Worm (Caenorhabditis elegans) whole organism, late embryonic: Measurements from ENCODE around the gene Y69H2.15.
A peak's percentile ranks its signal among the peaks of the same experiment; 100 is the strongest.

Experiments used
- C38D4.7 ChIP-seq: fragments of 200-800 bp; sonication (Bioruptor generic); optimal IDR thresholded peaks from 2 replicates; lab custom pipeline; 2018; ENCODE audit warnings: mild to moderate bottlenecking, missing genetic modification characterization, moderate library complexity, missing compliant biosample characterization
- F13H6.1 ChIP-seq: sonication (generic microtip); optimal IDR thresholded peaks from 2 replicates; lab custom pipeline; 2016; ENCODE audit warnings: missing genetic modification characterization, missing compliant biosample characterization
- T23F11.4 ChIP-seq: fragments of 200-800 bp; sonication (Bioruptor generic); optimal IDR thresholded peaks from 2 replicates; lab custom pipeline; 2018; ENCODE audit warnings: mild to moderate bottlenecking, missing genetic modification characterization, missing compliant biosample characterization
- Y22D7AL.16 ChIP-seq: sonication (generic microtip); optimal IDR thresholded peaks from 2 replicates; lab custom pipeline; 2016; ENCODE audit warnings: missing genetic modification characterization, missing compliant biosample characterization
- ceh-18 ChIP-seq: sonication (generic microtip); optimal IDR thresholded peaks from 2 replicates; lab custom pipeline; 2016; ENCODE audit warnings: missing genetic modification characterization, missing compliant biosample characterization
- ceh-22 ChIP-seq: sonication (generic microtip); optimal IDR thresholded peaks from 2 replicates; lab custom pipeline; 2017; ENCODE audit warnings: missing biosample characterization, missing genetic modification characterization
- ceh-48 ChIP-seq: sonication (generic microtip); optimal IDR thresholded peaks from 2 replicates; lab custom pipeline; 2016; ENCODE audit warnings: missing genetic modification characterization, inconsistent platforms, missing compliant biosample characterization
- ceh-6 ChIP-seq: fragments of 200-800 bp; sonication (Bioruptor generic); optimal IDR thresholded peaks from 2 replicates; lab custom pipeline; 2018; ENCODE audit warnings: mild to moderate bottlenecking, missing genetic modification characterization, missing compliant biosample characterization
- ceh-9 ChIP-seq: sonication (generic microtip); optimal IDR thresholded peaks from 2 replicates; lab custom pipeline; 2016; ENCODE audit warnings: mild to moderate bottlenecking, missing genetic modification characterization, inconsistent platforms, missing compliant biosample characterization
- dmd-4 ChIP-seq: sonication (generic microtip); optimal IDR thresholded peaks from 2 replicates; lab custom pipeline; 2016; ENCODE audit warnings: borderline replicate concordance, missing genetic modification characterization, missing compliant biosample characterization
- dve-1 ChIP-seq: sonication (generic microtip); optimal IDR thresholded peaks from 2 replicates; lab custom pipeline; 2017; ENCODE audit warnings: antibody characterized with exemption, mild to moderate bottlenecking, missing genetic modification characterization, missing compliant biosample characterization
- elt-2 ChIP-seq: sonication (generic microtip); optimal IDR thresholded peaks from 2 replicates; lab custom pipeline; 2016; ENCODE audit warnings: missing genetic modification reagents, missing genetic modification characterization, missing compliant biosample characterization
- elt-4 ChIP-seq: sonication (generic microtip); optimal IDR thresholded peaks from 2 replicates; lab custom pipeline; 2016; ENCODE audit warnings: missing genetic modification characterization, missing compliant biosample characterization
- ets-4 ChIP-seq: sonication (generic microtip); optimal IDR thresholded peaks from 2 replicates; lab custom pipeline; 2016; ENCODE audit warnings: missing genetic modification characterization, missing compliant biosample characterization
- nhr-232 ChIP-seq: sonication (generic microtip); optimal IDR thresholded peaks from 2 replicates; lab custom pipeline; 2016; ENCODE audit warnings: missing genetic modification characterization, missing compliant biosample characterization
- odd-2 ChIP-seq: sonication (generic microtip); optimal IDR thresholded peaks from 2 replicates; lab custom pipeline; 2017; ENCODE audit warnings: antibody characterized with exemption, mild to moderate bottlenecking, missing genetic modification characterization, missing compliant biosample characterization
- pha-2 ChIP-seq: sonication (generic microtip); optimal IDR thresholded peaks from 2 replicates; lab custom pipeline; 2017; ENCODE audit warnings: mild to moderate bottlenecking, missing genetic modification characterization, missing compliant biosample characterization
- pqm-1 ChIP-seq: sonication (generic microtip); optimal IDR thresholded peaks from 2 replicates; lab custom pipeline; 2016; ENCODE audit warnings: missing genetic modification characterization, missing compliant biosample characterization
- pros-1 ChIP-seq: fragments of 150-350 bp; optimal IDR thresholded peaks from 2 replicates; lab custom pipeline; 2014; ENCODE audit warnings: missing biosample characterization, missing genetic modification reagents, missing genetic modification characterization
- ref-2 ChIP-seq: sonication (generic microtip); optimal IDR thresholded peaks from 2 replicates; lab custom pipeline; 2016; ENCODE audit warnings: missing genetic modification characterization, missing compliant biosample characterization
- rnt-1 ChIP-seq: sonication (generic microtip); optimal IDR thresholded peaks from 2 replicates; lab custom pipeline; 2016; ENCODE audit warnings: missing genetic modification characterization, missing compliant biosample characterization
- sox-4 ChIP-seq: sonication (generic microtip); optimal IDR thresholded peaks from 2 replicates; lab custom pipeline; 2017; ENCODE audit warnings: mild to moderate bottlenecking, missing genetic modification characterization, inconsistent platforms, missing compliant biosample characterization
- ttx-3 ChIP-seq: sonication (generic microtip); optimal IDR thresholded peaks from 2 replicates; lab custom pipeline; 2016; ENCODE audit warnings: missing genetic modification reagents, missing genetic modification characterization, missing compliant biosample characterization
- unc-3 ChIP-seq, 2 experiments: fragments of 200-800 bp in 1 of 2; sonication (Bioruptor generic) in 1 of 2; sonication (generic microtip) in 1 of 2; conservative IDR thresholded peaks in 1 of 2; optimal IDR thresholded peaks in 1 of 2; 2 replicates each; pipeline versions ENCODE4 v1.3.6 to Lab custom; 2016 to 2022; ENCODE audit warnings: missing compliant biosample characterization in 2 of 2, missing genetic modification characterization in 2 of 2, missing genetic modification reagents in 1 of 2
- unc-42 ChIP-seq: sonication (generic microtip); optimal IDR thresholded peaks from 2 replicates; lab custom pipeline; 2016; ENCODE audit warnings: missing genotype, missing genetic modification characterization, missing compliant biosample characterization
- unc-86 ChIP-seq: sonication (generic microtip); optimal IDR thresholded peaks from 2 replicates; lab custom pipeline; 2016; ENCODE audit warnings: missing genetic modification characterization, missing compliant biosample characterization

Gene Y69H2.15

DNA sequence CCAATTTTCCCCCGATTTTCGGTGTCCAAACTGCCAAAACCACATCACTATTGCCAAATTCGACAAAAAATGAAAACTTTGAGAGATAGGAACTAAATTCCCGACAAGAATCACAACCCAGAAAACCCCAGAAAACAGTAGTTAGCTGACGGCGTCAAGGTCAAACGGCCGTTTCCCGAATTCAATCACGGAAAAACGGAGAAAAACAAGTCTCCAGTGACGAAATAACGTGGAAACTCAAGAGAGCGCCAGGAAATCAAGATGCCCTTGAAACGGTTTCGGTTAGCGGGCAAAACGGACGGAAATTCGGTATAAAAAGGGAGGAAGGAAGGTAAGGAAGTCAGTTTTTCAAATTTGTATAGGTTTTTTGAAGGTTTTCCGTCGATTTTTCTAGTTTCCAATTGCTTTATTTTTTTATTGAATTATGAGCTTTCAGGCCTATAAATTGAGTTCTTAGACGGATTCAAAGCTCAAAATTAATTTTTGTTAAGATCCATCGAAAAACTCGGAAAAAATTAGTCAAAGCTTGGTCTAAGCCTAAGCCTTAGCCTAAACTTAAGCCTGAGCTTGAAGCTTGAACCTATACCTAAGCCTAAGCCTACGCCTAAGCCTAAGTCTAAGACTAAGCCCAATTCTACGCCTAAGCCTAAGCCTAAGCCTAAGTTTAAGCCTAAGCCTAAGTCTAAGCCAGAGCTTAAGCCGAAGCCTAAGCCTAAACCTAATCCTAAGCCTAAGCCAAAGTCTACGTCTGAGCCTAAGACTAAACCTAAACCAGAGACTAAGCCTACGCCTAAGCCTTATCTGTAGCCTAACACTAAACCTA, 11.1 kb upstream of the Y69H2.15 start:
- TF ChIP-seq ceh-9 (tag; lab: Kevin White, UChicago) (no peak), dve-1 (tag; lab: Kevin White, UChicago) (peak; percentile 87)

ce11 chrV:18636248-18636647, 9.6 kb upstream of the Y69H2.15 start, which contains the start of gene egas-3:
TSS of gene egas-3 (minus strand) at chrV:18636348.
- TF ChIP-seq elt-4 (tag; lab: Kevin White, UChicago): no peak
- TF ChIP-seq dmd-4 (tag; lab: Kevin White, UChicago): no peak
- TF ChIP-seq Y22D7AL.16: no peak
- TF ChIP-seq ceh-18 (tag; lab: Kevin White, UChicago): no peak

DNA sequence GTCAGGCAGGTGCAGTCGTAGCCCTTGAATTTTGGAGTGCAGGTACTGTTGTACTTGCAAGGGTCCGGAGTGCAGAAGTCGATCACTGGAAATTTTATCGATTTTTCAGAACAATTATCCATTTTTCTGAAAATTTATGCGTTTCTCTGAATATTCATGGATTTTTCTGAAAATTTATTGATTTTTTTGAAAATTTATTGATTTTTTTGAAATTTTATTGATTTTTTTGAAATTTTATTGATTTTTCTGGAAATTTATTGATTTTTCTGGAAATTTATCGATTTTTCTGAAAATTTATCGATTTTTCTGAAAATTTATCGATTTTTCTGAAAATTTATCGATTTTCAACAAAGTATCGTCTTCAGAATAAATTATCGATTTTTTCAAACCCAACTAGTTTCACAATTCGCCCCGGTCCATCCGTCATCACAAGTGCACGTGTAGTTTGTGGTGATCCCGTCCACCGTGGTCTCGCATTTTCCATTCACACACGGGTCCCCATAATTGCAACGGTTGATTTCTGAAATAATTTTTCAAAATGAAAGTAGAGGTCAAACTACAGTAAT, 5.4 kb upstream of the Y69H2.15 start:
- no peak for TF ChIP-seq elt-2 (tag; lab: Kevin White, UChicago)
- peak; percentile 46 for TF ChIP-seq ceh-48 (tag; lab: Kevin White, UChicago)
- TF ChIP-seq, all 69 proteins: peak for 1

DNA sequence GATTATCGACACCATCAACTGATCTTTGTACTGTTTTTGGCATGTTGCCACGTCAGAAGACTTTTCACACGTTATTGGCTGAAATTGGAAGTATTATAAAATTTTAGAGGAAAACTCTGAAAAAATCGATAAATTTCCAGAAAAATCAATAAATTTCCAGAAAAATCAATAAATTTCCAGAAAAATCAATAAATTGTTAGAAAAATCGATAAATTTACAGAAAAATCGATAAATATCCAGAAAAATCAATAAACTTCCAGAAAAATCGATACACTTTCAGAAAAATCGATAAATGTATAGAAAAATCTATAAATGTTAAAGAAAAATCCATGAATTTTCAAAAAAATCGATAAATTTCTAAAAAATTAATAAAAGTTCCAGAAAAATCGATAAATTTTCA, 2.2 kb upstream of the Y69H2.15 start:
- TF ChIP-seq ttx-3 (tag; lab: Kevin White, UChicago) (no peak), nhr-232 (tag; lab: Kevin White, UChicago) (no peak), C38D4.7 (GFP tag; lab: Kevin White, UChicago) (no peak), unc-42 (tag; lab: Kevin White, UChicago) (no peak), ceh-48 (tag; lab: Kevin White, UChicago) (peak; percentile 25), pqm-1 (no peak)

ce11 chrV:18627445-18627844, 781 bp upstream of the Y69H2.15 start:
- TF ChIP-seq dmd-4 (tag; lab: Kevin White, UChicago) (no peak), C38D4.7 (GFP tag; lab: Kevin White, UChicago) (no peak), ceh-6 (no peak), T23F11.4 (no peak), pha-2 (tag; lab: Kevin White, UChicago) (no peak), sox-4 (tag; lab: Kevin White, UChicago) (no peak), F13H6.1 (tag; lab: Kevin White, UChicago) (no peak), unc-3 (GFP tag; conservative IDR thresholded peaks at IDR 0.05; lab: Robert Waterston, UW) (no peak), unc-3 (tag; optimal IDR thresholded peaks at IDR 0.05; lab: Kevin White, UChicago) (no peak), ets-4 (tag; lab: Kevin White, UChicago) (no peak), pros-1 (tag; lab: Kevin White, UChicago) (no peak), nhr-232 (tag; lab: Kevin White, UChicago) (no peak), elt-4 (tag; lab: Kevin White, UChicago) (no peak)

ce11 chrV:18622462-18622861, 4.2 kb downstream of the Y69H2.15 start, which contains the start of gene Y69H2.1:
TSS of gene Y69H2.1 (minus strand) at chrV:18622562.
- TF ChIP-seq odd-2 (no peak), Y22D7AL.16 (no peak), unc-86 (tag; lab: Kevin White, UChicago) (no peak), ceh-22 (no peak), elt-2 (tag; lab: Kevin White, UChicago) (no peak), ref-2 (tag; lab: Kevin White, UChicago) (no peak), rnt-1 (tag; lab: Kevin White, UChicago) (no peak), dmd-4 (tag; lab: Kevin White, UChicago) (no peak), ceh-18 (tag; lab: Kevin White, UChicago) (no peak)
